Worm (Caenorhabditis elegans) whole organism, young adult: ENCODE measurements around the gene swp-1.

Source experiments
- B0261.1 ChIP-seq: sonication (generic microtip); optimal IDR thresholded peaks from 2 replicates; lab custom pipeline; 2016; ENCODE audit warnings: mild to moderate bottlenecking, missing genetic modification characterization, moderate library complexity, missing compliant biosample characterization
- C17E4.6 ChIP-seq: fragments of 200-800 bp; sonication (Bioruptor generic); IDR thresholded peaks from 2 replicates; pipeline ENCODE4 v1.3.6; 2022; ENCODE audit warnings: missing genetic modification reagents, missing genetic modification characterization, missing compliant biosample characterization
- D2030.7 ChIP-seq: fragments of 200-800 bp; sonication (Bioruptor generic); IDR thresholded peaks from 2 replicates; pipeline ENCODE4 v1.3.6; 2022; ENCODE audit warnings: missing genetic modification reagents, missing genetic modification characterization, missing compliant biosample characterization
- F23B12.7 ChIP-seq: sonication (generic microtip); optimal IDR thresholded peaks from 2 replicates; lab custom pipeline; 2017; ENCODE audit warnings: missing genetic modification characterization, mild to moderate bottlenecking, missing compliant biosample characterization, antibody characterized with exemption, moderate library complexity; ENCODE audit not compliant: insufficient read depth
- F33H1.4 ChIP-seq: fragments of 200-800 bp; sonication (Bioruptor generic); IDR thresholded peaks from 2 replicates; pipeline ENCODE4 v1.3.6; 2022; ENCODE audit warnings: missing genetic modification reagents, missing genetic modification characterization, missing compliant biosample characterization
- F39B2.1 ChIP-seq: fragments of 200-800 bp; sonication (Bioruptor generic); IDR thresholded peaks from 2 replicates; pipeline ENCODE4 v1.3.6; 2022; ENCODE audit warnings: missing genetic modification reagents, missing genetic modification characterization, missing compliant biosample characterization
- F49E8.2 ChIP-seq: sonication (generic microtip); optimal IDR thresholded peaks from 3 replicates; lab custom pipeline; 2017; ENCODE audit warnings: missing genetic modification characterization, mild to moderate bottlenecking, missing compliant biosample characterization, antibody characterized with exemption, moderate library complexity; ENCODE audit not compliant: insufficient read depth
- F57C9.4 ChIP-seq: sonication (generic microtip); optimal IDR thresholded peaks from 2 replicates; lab custom pipeline; 2017; ENCODE audit warnings: mild to moderate bottlenecking, missing genetic modification characterization, missing compliant biosample characterization
- K11D2.4 ChIP-seq: fragments of 200-800 bp; sonication (Bioruptor generic); IDR thresholded peaks from 2 replicates; pipeline ENCODE4 v1.3.6; 2022; ENCODE audit warnings: missing genetic modification reagents, missing genetic modification characterization, missing compliant biosample characterization
- T07F8.4 ChIP-seq: sonication (generic microtip); optimal IDR thresholded peaks from 2 replicates; lab custom pipeline; 2016; ENCODE audit warnings: mild to moderate bottlenecking, missing genetic modification characterization, moderate library complexity, missing compliant biosample characterization
- Y53G8AR.9 ChIP-seq: fragments of 200-800 bp; sonication (Bioruptor generic); conservative IDR thresholded peaks from 2 replicates; pipeline ENCODE4 v1.3.6; 2022; ENCODE audit warnings: missing genetic modification reagents, missing genetic modification characterization, missing compliant biosample characterization
- Y56A3A.18 ChIP-seq: fragments of 200-800 bp; sonication (Bioruptor generic); IDR thresholded peaks from 2 replicates; pipeline ENCODE4 v1.3.6; 2022; ENCODE audit warnings: missing genetic modification reagents, missing genetic modification characterization, missing compliant biosample characterization
- ZK185.1 ChIP-seq: sonication (generic microtip); optimal IDR thresholded peaks from 2 replicates; lab custom pipeline; 2016; ENCODE audit warnings: mild to moderate bottlenecking, missing genetic modification characterization, missing compliant biosample characterization; ENCODE audit not compliant: poor library complexity, severe bottlenecking
- atf-7 ChIP-seq: sonication (generic microtip); optimal IDR thresholded peaks from 2 replicates; lab custom pipeline; 2017; ENCODE audit warnings: mild to moderate bottlenecking, missing genetic modification characterization, missing compliant biosample characterization
- athp-1 ChIP-seq: sonication (generic microtip); optimal IDR thresholded peaks from 2 replicates; lab custom pipeline; 2017; ENCODE audit warnings: mild to moderate bottlenecking, missing genetic modification characterization, missing compliant biosample characterization
- attf-6 ChIP-seq: fragments of 200-800 bp; sonication (Bioruptor generic); IDR thresholded peaks from 2 replicates; pipeline ENCODE4 v1.3.6; 2022; ENCODE audit warnings: missing genetic modification reagents, missing genetic modification characterization, missing compliant biosample characterization
- ceh-100 ChIP-seq: fragments of 200-800 bp; sonication (Bioruptor generic); IDR thresholded peaks from 2 replicates; pipeline ENCODE4 v1.3.6; 2022; ENCODE audit warnings: missing genetic modification reagents, missing genetic modification characterization, missing compliant biosample characterization
- ceh-27 ChIP-seq: fragments of 200-800 bp; sonication (Bioruptor generic); optimal IDR thresholded peaks from 2 replicates; lab custom pipeline; 2018; ENCODE audit warnings: mild to moderate bottlenecking, missing genetic modification characterization, moderate library complexity, missing compliant biosample characterization
- ceh-79 ChIP-seq: sonication (generic microtip); optimal IDR thresholded peaks from 2 replicates; lab custom pipeline; 2017; ENCODE audit warnings: mild to moderate bottlenecking, missing genetic modification characterization, missing compliant biosample characterization
- efl-1 ChIP-seq: fragments of 150-350 bp; optimal IDR thresholded peaks from 2 replicates; lab custom pipeline; 2014; ENCODE audit warnings: missing biosample characterization, missing genetic modification reagents, missing genetic modification characterization
- egl-44 ChIP-seq: fragments of 200-800 bp; sonication (Bioruptor generic); IDR thresholded peaks from 2 replicates; pipeline ENCODE4 v1.3.6; 2022; ENCODE audit warnings: missing genetic modification reagents, missing genetic modification characterization, missing compliant biosample characterization
- ekl-4 ChIP-seq: fragments of 200-800 bp; sonication (Bioruptor generic); IDR thresholded peaks from 2 replicates; pipeline ENCODE4 v1.3.6; 2022; ENCODE audit warnings: missing genetic modification reagents, missing genetic modification characterization, missing compliant biosample characterization
- ets-4 ChIP-seq: fragments of 200-800 bp; sonication (Bioruptor generic); optimal IDR thresholded peaks from 2 replicates; lab custom pipeline; 2018; ENCODE audit warnings: mild to moderate bottlenecking, missing genetic modification characterization, missing compliant biosample characterization
- him-1 ChIP-seq: sonication (generic microtip); optimal IDR thresholded peaks from 2 replicates; lab custom pipeline; 2016; ENCODE audit warnings: missing genotype, missing genetic modification reagents, missing genetic modification characterization, missing compliant biosample characterization
- hmg-1.2 ChIP-seq: fragments of 200-800 bp; sonication (Bioruptor generic); IDR thresholded peaks from 2 replicates; pipeline ENCODE4 v1.3.6; 2022; ENCODE audit warnings: missing genetic modification reagents, missing genetic modification characterization, missing compliant biosample characterization
- hmg-20 ChIP-seq: fragments of 200-800 bp; sonication (Bioruptor generic); IDR thresholded peaks from 2 replicates; pipeline ENCODE4 v1.3.6; 2022; ENCODE audit warnings: missing genetic modification reagents, missing genetic modification characterization, missing compliant biosample characterization
- hsf-1 ChIP-seq: fragments of 200-800 bp; sonication (Bioruptor generic); IDR thresholded peaks from 2 replicates; pipeline ENCODE4 v1.3.6; 2022; ENCODE audit warnings: missing genetic modification reagents, missing genetic modification characterization, missing compliant biosample characterization
- lin-35 ChIP-seq, 3 experiments: fragments of 150-350 bp in 2 of 3; sonication (generic microtip) in 1 of 3; optimal IDR thresholded peaks; 2 replicates each; lab custom pipeline; 2014 to 2018; ENCODE audit warnings: missing biosample characterization in 3 of 3, missing genetic modification characterization in 3 of 3, missing genetic modification reagents in 3 of 3
- lin-54 ChIP-seq: fragments of 200-800 bp; sonication (Bioruptor generic); optimal IDR thresholded peaks from 2 replicates; lab custom pipeline; 2018; ENCODE audit warnings: mild to moderate bottlenecking, missing genetic modification characterization, missing compliant biosample characterization
- lsl-1 ChIP-seq: fragments of 200-800 bp; sonication (Bioruptor generic); optimal IDR thresholded peaks from 2 replicates; lab custom pipeline; 2018; ENCODE audit warnings: mild to moderate bottlenecking, missing genetic modification characterization, moderate library complexity, missing compliant biosample characterization
- madf-6 ChIP-seq: fragments of 200-800 bp; sonication (Bioruptor generic); IDR thresholded peaks from 2 replicates; pipeline ENCODE4 v1.3.6; 2022; ENCODE audit warnings: missing genetic modification reagents, missing genetic modification characterization, missing compliant biosample characterization
- madf-8 ChIP-seq: fragments of 200-800 bp; sonication (Bioruptor generic); conservative IDR thresholded peaks from 2 replicates; pipeline ENCODE4 v1.3.6; 2022; ENCODE audit warnings: missing genetic modification reagents, missing genetic modification characterization, missing compliant biosample characterization
- nfya-2 ChIP-seq: fragments of 200-800 bp; sonication (Bioruptor generic); IDR thresholded peaks from 2 replicates; pipeline ENCODE4 v1.3.6; 2022; ENCODE audit warnings: missing genetic modification reagents, missing genetic modification characterization, missing compliant biosample characterization
- nfyb-1 ChIP-seq: fragments of 200-800 bp; sonication (Bioruptor generic); IDR thresholded peaks from 2 replicates; pipeline ENCODE4 v1.3.6; 2022; ENCODE audit warnings: missing genetic modification reagents, missing genetic modification characterization, missing compliant biosample characterization
- rcor-1 ChIP-seq: fragments of 200-800 bp; sonication (Bioruptor generic); IDR thresholded peaks from 2 replicates; pipeline ENCODE4 v1.3.6; 2022; ENCODE audit warnings: missing genetic modification reagents, missing genetic modification characterization, missing compliant biosample characterization
- rec-8 ChIP-seq, 2 experiments: sonication (generic microtip); optimal IDR thresholded peaks; 2 replicates each; lab custom pipeline; 2016; ENCODE audit warnings: mild to moderate bottlenecking in 2 of 2, missing genetic modification characterization in 2 of 2, missing genetic modification reagents in 2 of 2, missing genotype in 2 of 2, missing biosample characterization in 1 of 2, missing compliant biosample characterization in 1 of 2, moderate library complexity in 1 of 2
- repo-1 ChIP-seq: sonication (generic microtip); optimal IDR thresholded peaks from 2 replicates; lab custom pipeline; 2017; ENCODE audit warnings: mild to moderate bottlenecking, missing genetic modification characterization, missing compliant biosample characterization
- sdz-38 ChIP-seq: sonication (generic microtip); optimal IDR thresholded peaks from 2 replicates; lab custom pipeline; 2016; ENCODE audit warnings: missing genotype, missing genetic modification characterization, missing compliant biosample characterization
- snpc-1.1 ChIP-seq: sonication (generic microtip); optimal IDR thresholded peaks from 2 replicates; lab custom pipeline; 2017; ENCODE audit warnings: missing genetic modification characterization, mild to moderate bottlenecking, missing compliant biosample characterization, antibody characterized with exemption, moderate library complexity, missing genotype, missing genetic modification reagents; ENCODE audit not compliant: insufficient read depth
- snpc-1.3 ChIP-seq: sonication (generic microtip); optimal IDR thresholded peaks from 2 replicates; lab custom pipeline; 2017; ENCODE audit warnings: missing genetic modification characterization, mild to moderate bottlenecking, missing compliant biosample characterization, antibody characterized with exemption, moderate library complexity, missing genotype, missing genetic modification reagents; ENCODE audit not compliant: insufficient read depth
- snpc-3.4 ChIP-seq: sonication (generic microtip); optimal IDR thresholded peaks from 2 replicates; lab custom pipeline; 2017; ENCODE audit warnings: missing genetic modification characterization, mild to moderate bottlenecking, missing compliant biosample characterization, antibody characterized with exemption, moderate library complexity, missing genotype, missing genetic modification reagents
- snpc-4 ChIP-seq, 5 experiments: fragments of 150-350 bp in 1 of 5; sonication (generic microtip) in 4 of 5; optimal IDR thresholded peaks; 2 replicates each; lab custom pipeline; 2014 to 2018; ENCODE audit warnings: missing genetic modification characterization in 5 of 5, missing biosample characterization in 3 of 5, antibody characterized with exemption in 2 of 5, mild to moderate bottlenecking in 2 of 5, missing compliant biosample characterization in 2 of 5, missing genotype in 2 of 5, moderate library complexity in 2 of 5, missing genetic modification reagents in 1 of 5
- somi-1 ChIP-seq: fragments of 200-800 bp; sonication (Bioruptor generic); optimal IDR thresholded peaks from 2 replicates; lab custom pipeline; 2018; ENCODE audit warnings: mild to moderate bottlenecking, missing genetic modification characterization, missing compliant biosample characterization
- xnd-1 ChIP-seq: sonication (generic microtip); optimal IDR thresholded peaks from 2 replicates; lab custom pipeline; 2016; ENCODE audit warnings: missing genotype, missing genetic modification reagents, missing genetic modification characterization, missing compliant biosample characterization
- ztf-18 ChIP-seq: sonication (generic microtip); optimal IDR thresholded peaks from 2 replicates; lab custom pipeline; 2016; ENCODE audit warnings: missing genotype, mild to moderate bottlenecking, missing genetic modification characterization, missing compliant biosample characterization
- ztf-26 ChIP-seq: sonication (generic microtip); optimal IDR thresholded peaks from 2 replicates; lab custom pipeline; 2017; ENCODE audit warnings: missing genetic modification characterization, missing compliant biosample characterization

Gene swp-1

ce11 chrIII:5653692-5654105, 51.6 kb downstream of the swp-1 start:
- TF ChIP-seq efl-1 (GFP tag; lab: Kevin White, UChicago) (peak; percentile 34), F39B2.1 (no peak), nfyb-1 (peak; percentile 55; the same call in 1 of the 2 replicates), ztf-26 (tag; lab: Kevin White, UChicago) (no peak), egl-44 (GFP tag; lab: Robert Waterston, UW) (0 out of 2 replicates have a peak, but pooled peaks have one; percentile 37), athp-1 (tag; lab: Kevin White, UChicago) (peak; percentile 59), rec-8 (tag; optimal IDR thresholded peaks at IDR 0.05; lab: Kevin White, UChicago) (peak in 1 of 2 experiments; percentile 28), ceh-27 (GFP tag; lab: Kevin White, UChicago) (peak; percentile 13), snpc-4 (GFP tag; optimal IDR thresholded peaks at IDR 0.05; lab: Kevin White, UChicago) (peak; percentile 96), snpc-4 (tag; optimal IDR thresholded peaks at IDR 0.05; lab: Kevin White, UChicago) (peak; percentile 94 to 99 (median 98)), hsf-1 (GFP tag; lab: Robert Waterston, UW) (peak; percentile 33; the same call in 1 of the 2 replicates), C17E4.6 (0 out of 2 replicates have a peak, but pooled peaks have one; percentile 9), atf-7 (tag; lab: Kevin White, UChicago) (no peak), K11D2.4 (GFP tag; lab: Robert Waterston, UW) (no peak), ceh-79 (no peak), madf-6 (GFP tag; lab: Robert Waterston, UW) (peak; percentile 91), him-1 (tag; lab: Kevin White, UChicago) (peak; percentile 95), somi-1 (GFP tag; lab: Kevin White, UChicago) (peak; percentile 36), lin-54 (peak; percentile 88), F33H1.4 (GFP tag; lab: Robert Waterston, UW) (peak; percentile 66), ekl-4 (GFP tag; lab: Robert Waterston, UW) (peak; percentile 24; the same call in 1 of the 2 replicates), hmg-1.2 (GFP tag; lab: Robert Waterston, UW) (peak; percentile 92), D2030.7 (GFP tag; lab: Robert Waterston, UW) (peak; percentile 79), repo-1 (peak; percentile 53), attf-6 (GFP tag; lab: Robert Waterston, UW) (peak; percentile 60), B0261.1 (tag; lab: Kevin White, UChicago) (no peak), ztf-18 (tag; lab: Kevin White, UChicago) (peak; percentile 49), F23B12.7 (tag; lab: Kevin White, UChicago) (peak; percentile 46), F49E8.2 (peak; percentile 90), nfya-2 (GFP tag; lab: Robert Waterston, UW) (no peak), ets-4 (GFP tag; lab: Kevin White, UChicago) (no peak), hmg-20 (0 out of 2 replicates have a peak, but pooled peaks have one; percentile 38), snpc-1.1 (tag; lab: Kevin White, UChicago) (peak; percentile 97), F57C9.4 (tag; lab: Kevin White, UChicago) (no peak), Y56A3A.18 (GFP tag; lab: Robert Waterston, UW) (no peak), T07F8.4 (tag; lab: Kevin White, UChicago) (no peak), ZK185.1 (tag; lab: Kevin White, UChicago) (peak; percentile 70), madf-8 (peak; percentile 54; the same call in 1 of the 2 replicates), sdz-38 (tag; lab: Kevin White, UChicago) (no peak), lin-35 (GFP tag; optimal IDR thresholded peaks at IDR 0.05; lab: Kevin White, UChicago) (peak in 1 of 3 experiments; percentile 34), snpc-3.4 (peak; percentile 97), ceh-100 (peak; percentile 30; the same call in 1 of the 2 replicates), Y53G8AR.9 (0 out of 2 replicates have a peak, but pooled peaks have one; percentile 28), snpc-1.3 (tag; lab: Kevin White, UChicago) (peak; percentile 96), xnd-1 (tag; lab: Kevin White, UChicago) (peak; percentile 68), rcor-1 (peak; percentile 71), lsl-1 (peak; percentile 88)
